Fruit fly (Drosophila melanogaster) whole organism: ENCODE results near the gene frtz.

Source experiments
- CG8478 ChIP-seq: fragments of >200 bp; optimal IDR thresholded peaks from 2 replicates; lab custom pipeline; 2018; ENCODE audit warnings: inconsistent platforms
- Dll ChIP-seq: fragments of >200 bp; optimal IDR thresholded peaks from 2 replicates; lab custom pipeline; 2017
- EcR ChIP-seq, 2 experiments: fragments of >200 bp; optimal IDR thresholded peaks; 2 replicates each; lab custom pipeline; 2017; ENCODE audit warnings: missing biosample characterization in 2 of 2, missing genetic modification characterization in 2 of 2, missing genetic modification reagents in 2 of 2
- pan ChIP-seq: fragments of >200 bp; optimal IDR thresholded peaks from 2 replicates; lab custom pipeline; 2017
- psq ChIP-seq: fragments of >200 bp; optimal IDR thresholded peaks from 2 replicates; lab custom pipeline; 2017
- usp ChIP-seq: fragments of >200 bp; optimal IDR thresholded peaks from 2 replicates; lab custom pipeline; 2017; ENCODE audit warnings: missing biosample characterization, missing genetic modification characterization, mixed read lengths

dm6 chr2L:1728620-1728944 lies 12.9 kb upstream of the frtz start, which contains the start of gene Rrp40:
- TF ChIP-seq EcR (GFP tag; optimal IDR thresholded peaks at IDR 0.05; lab: Kevin White, UChicago) (no peak), CG8478 (lab: Kevin White, UChicago) (no peak), pan (lab: Kevin White, UChicago) (no peak), Dll (lab: Kevin White, UChicago) (no peak), psq (lab: Kevin White, UChicago) (no peak), usp (GFP tag; lab: Kevin White, UChicago) (no peak)
